Fruit fly (Drosophila melanogaster) whole organism, pupa: ENCODE results near the gene aus.

Experiments
- CG15710 ChIP-seq: fragments of 200-800 bp; sonication (Bioruptor generic); optimal IDR thresholded peaks from 2 replicates; lab custom pipeline; 2018; ENCODE audit warnings: missing biosample characterization, mild to moderate bottlenecking, missing genetic modification characterization, moderate library complexity
- CG17806 ChIP-seq: fragments of 200-800 bp; sonication (Bioruptor generic); optimal IDR thresholded peaks from 2 replicates; lab custom pipeline; 2018; ENCODE audit warnings: missing biosample characterization, mild to moderate bottlenecking, missing genetic modification characterization, moderate library complexity
- CG32121 ChIP-seq: fragments of 200-800 bp; sonication (Bioruptor generic); IDR thresholded peaks from 2 replicates; pipeline ENCODE4 v1.3.6; 2022; ENCODE audit warnings: missing biosample characterization, missing genetic modification characterization
- CG34367 ChIP-seq: fragments of 200-800 bp; sonication (Bioruptor generic); optimal IDR thresholded peaks from 2 replicates; lab custom pipeline; 2018; ENCODE audit warnings: missing biosample characterization, mild to moderate bottlenecking, missing genetic modification characterization
- CG4496 ChIP-seq: fragments of 200-800 bp; sonication (Bioruptor generic); IDR thresholded peaks from 3 replicates; pipeline ENCODE4 v1.3.6; 2022; ENCODE audit warnings: missing biosample characterization, missing genetic modification characterization
- CG8159 ChIP-seq: fragments of 200-800 bp; sonication (Bioruptor generic); optimal IDR thresholded peaks from 3 replicates; lab custom pipeline; 2018; ENCODE audit warnings: missing biosample characterization, mild to moderate bottlenecking, missing genetic modification characterization, moderate library complexity
- CG8301 ChIP-seq: fragments of 200-800 bp; sonication (Bioruptor generic); optimal IDR thresholded peaks from 2 replicates; lab custom pipeline; 2018; ENCODE audit warnings: missing biosample characterization, mild to moderate bottlenecking, missing genetic modification characterization
- D1 ChIP-seq: fragments of 200-800 bp; sonication (Bioruptor generic); optimal IDR thresholded peaks from 2 replicates; lab custom pipeline; 2018; ENCODE audit warnings: missing biosample characterization, mild to moderate bottlenecking, missing genetic modification characterization, moderate library complexity
- Ets98B ChIP-seq: fragments of 200-800 bp; sonication (Bioruptor generic); IDR thresholded peaks from 2 replicates; pipeline ENCODE4 v1.3.6; 2022; ENCODE audit warnings: missing biosample characterization, missing genetic modification characterization
- Pif1B ChIP-seq: fragments of 200-800 bp; sonication (Bioruptor generic); optimal IDR thresholded peaks from 3 replicates; lab custom pipeline; 2016; ENCODE audit warnings: missing biosample characterization, missing genetic modification characterization
- Snoo ChIP-seq: fragments of 200-800 bp; sonication (Bioruptor generic); optimal IDR thresholded peaks from 3 replicates; lab custom pipeline; 2017; ENCODE audit warnings: missing biosample characterization, mild to moderate bottlenecking, missing genetic modification characterization, inconsistent platforms
- fd96Ca ChIP-seq: fragments of 200-800 bp; sonication (Bioruptor generic); IDR thresholded peaks from 3 replicates; pipeline ENCODE4 v1.3.6; 2022; ENCODE audit warnings: missing biosample characterization, missing genetic modification characterization
- gl ChIP-seq: fragments of 200-800 bp; sonication (Bioruptor generic); optimal IDR thresholded peaks from 2 replicates; lab custom pipeline; 2018; ENCODE audit warnings: missing biosample characterization, mild to moderate bottlenecking, missing genetic modification characterization

dm6 chr3R:21295695-21296037 lies 53.7 kb downstream of the aus start:
- TF ChIP-seq CG32121 = no peak
- no peak for TF ChIP-seq CG34367
- no peak for TF ChIP-seq CG8159 (tag; lab: Kevin White, UChicago)
- TF ChIP-seq gl (tag; lab: Kevin White, UChicago) = no peak
- TF ChIP-seq Ets98B (GFP tag; lab: Robert Waterston, UW) = no peak
- TF ChIP-seq Pif1B (GFP tag; lab: Kevin White, UChicago) = no peak
- no peak for TF ChIP-seq Snoo (tag; lab: Kevin White, UChicago)
- TF ChIP-seq CG4496 (GFP tag; lab: Robert Waterston, UW) = no peak
- TF ChIP-seq CG15710 (tag; lab: Kevin White, UChicago) = no peak
- no peak for TF ChIP-seq fd96Ca
- no peak for TF ChIP-seq D1 (tag; lab: Kevin White, UChicago)
- no peak for TF ChIP-seq CG17806 (tag; lab: Kevin White, UChicago)
- TF ChIP-seq CG8301 (tag; lab: Kevin White, UChicago) = no peak
